Worm (Caenorhabditis elegans) whole organism, L2 larva: ENCODE data around the gene gst-29.

Source experiments
- ama-1 ChIP-seq: fragments of 150-350 bp; optimal IDR thresholded peaks from 2 replicates; lab custom pipeline; 2018; ENCODE audit warnings: inconsistent platforms
- elt-3 ChIP-seq: sonication (generic microtip); optimal IDR thresholded peaks from 2 replicates; lab custom pipeline; 2017; ENCODE audit warnings: missing biosample characterization, missing genetic modification characterization
- lsy-2 ChIP-seq, 2 experiments: fragments of 150-350 bp in 1 of 2; sonication (generic microtip) in 1 of 2; optimal IDR thresholded peaks; 2 replicates each; lab custom pipeline; 2014 to 2017; ENCODE audit warnings: missing biosample characterization in 2 of 2, missing genetic modification characterization in 2 of 2
- mbf-1 ChIP-seq: sonication (generic microtip); optimal IDR thresholded peaks from 2 replicates; lab custom pipeline; 2017; ENCODE audit warnings: missing biosample characterization, missing genetic modification characterization
- nhr-10 ChIP-seq: sonication (generic microtip); optimal IDR thresholded peaks from 2 replicates; lab custom pipeline; 2017; ENCODE audit warnings: missing biosample characterization, missing genetic modification characterization
- nhr-23 ChIP-seq: fragments of 150-350 bp; optimal IDR thresholded peaks from 2 replicates; lab custom pipeline; 2014; ENCODE audit warnings: missing biosample characterization, missing genetic modification reagents, missing genetic modification characterization
- nhr-237 ChIP-seq: fragments of 150-350 bp; optimal IDR thresholded peaks from 2 replicates; lab custom pipeline; 2014; ENCODE audit warnings: missing biosample characterization, missing genetic modification characterization
- nhr-6 ChIP-seq: fragments of 150-350 bp; optimal IDR thresholded peaks from 2 replicates; lab custom pipeline; 2014; ENCODE audit warnings: missing biosample characterization, missing genetic modification characterization
- skn-1 ChIP-seq: sonication (generic microtip); optimal IDR thresholded peaks from 2 replicates; lab custom pipeline; 2017; ENCODE audit warnings: missing biosample characterization, missing genetic modification characterization
- snpc-4 ChIP-seq: fragments of 150-350 bp; optimal IDR thresholded peaks from 2 replicates; lab custom pipeline; 2014; ENCODE audit warnings: missing biosample characterization, missing genetic modification characterization
- unc-39 ChIP-seq: fragments of 150-350 bp; optimal IDR thresholded peaks from 2 replicates; lab custom pipeline; 2014; ENCODE audit warnings: missing biosample characterization, missing genetic modification characterization
- unc-62 ChIP-seq: fragments of 150-350 bp; optimal IDR thresholded peaks from 2 replicates; lab custom pipeline; 2014; ENCODE audit warnings: missing biosample characterization, missing genetic modification reagents, missing genetic modification characterization
- ztf-11 ChIP-seq: sonication (generic microtip); optimal IDR thresholded peaks from 2 replicates; lab custom pipeline; 2017; ENCODE audit warnings: missing biosample characterization, missing genetic modification characterization
- ztf-4 ChIP-seq: fragments of 150-350 bp; optimal IDR thresholded peaks from 2 replicates; lab custom pipeline; 2014; ENCODE audit warnings: missing biosample characterization, missing genetic modification characterization

DNA sequence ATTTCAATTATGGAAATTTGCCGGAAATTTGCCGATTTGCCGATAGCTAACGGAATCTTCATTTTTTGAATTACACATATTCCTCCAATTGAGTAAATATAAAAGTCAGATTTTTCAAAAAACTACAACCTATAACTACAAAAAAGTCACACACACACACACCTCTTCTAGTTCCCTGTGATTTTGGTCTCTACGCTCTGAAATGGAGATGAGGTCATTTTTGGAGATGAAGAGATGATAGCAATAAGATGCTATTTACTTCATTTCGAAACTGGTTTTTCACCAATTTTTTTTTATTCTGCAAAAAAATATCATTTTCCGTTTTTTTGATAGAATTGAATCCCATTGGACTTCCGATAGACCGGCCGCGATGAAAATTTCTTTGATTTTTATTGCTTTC is 45.5 kb downstream of the gst-29 start, which contains the start of gene Y53F4B.23:
- TF ChIP-seq ztf-4 (tag; lab: Kevin White, UChicago) (no peak), nhr-23 (tag; lab: Kevin White, UChicago) (no peak), unc-62 (GFP tag; lab: Kevin White, UChicago) (no peak), nhr-237 (tag; lab: Kevin White, UChicago) (no peak), elt-3 (tag; lab: Kevin White, UChicago) (no peak), mbf-1 (tag; lab: Kevin White, UChicago) (no peak), ztf-11 (tag; lab: Kevin White, UChicago) (no peak), ama-1 (lab: Kevin White, UChicago) (no peak), snpc-4 (tag; lab: Kevin White, UChicago) (no peak), lsy-2 (tag; optimal IDR thresholded peaks at IDR 0.05; lab: Kevin White, UChicago) (no peak), skn-1 (tag; lab: Kevin White, UChicago) (no peak), unc-39 (no peak), nhr-10 (tag; lab: Kevin White, UChicago) (no peak), nhr-6 (no peak)
